Fruit fly (Drosophila melanogaster) whole organism, larva: Measurements from ENCODE around the gene Culd.
A peak's percentile ranks its signal among the peaks of the same experiment; 100 is the strongest.

Source experiments
- noc ChIP-seq: fragments of 200-800 bp; sonication (Bioruptor generic); optimal IDR thresholded peaks from 3 replicates; lab custom pipeline; 2019; ENCODE audit warnings: missing biosample characterization, mild to moderate bottlenecking, missing genetic modification characterization, moderate library complexity

Culd gene

DNA sequence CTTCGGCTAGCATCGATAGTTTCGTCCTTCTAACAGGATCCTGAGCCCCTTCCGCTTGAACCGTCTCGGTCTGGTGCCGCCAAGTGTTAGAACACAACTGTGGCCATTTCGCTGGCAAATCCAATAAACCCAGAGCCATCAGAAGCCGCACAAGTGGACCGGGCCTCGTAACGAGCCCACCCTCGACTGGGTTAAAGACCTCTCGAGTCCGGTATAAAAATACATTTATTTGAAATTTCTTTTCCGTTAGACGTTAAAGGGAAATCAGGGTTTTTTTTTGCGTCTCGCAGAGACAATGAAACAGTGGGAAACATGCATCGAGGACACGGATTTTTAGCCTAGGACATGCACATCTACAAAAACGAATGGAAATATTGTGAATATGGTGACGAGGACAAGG is at the start of gene Culd:
Gene Culd, minus strand, starts transcription at position 101 of the 400 bp plus-strand sequence.
- no peak for TF ChIP-seq noc (tag; lab: Kevin White, UChicago)

- TF ChIP-seq noc (tag; lab: Kevin White, UChicago): no peak
Measured at dm6 chr3L:8405123-8405522, 49.0 kb upstream of the Culd start, which contains the start of the genes Tpt, mkg-p and CG13667. Gene Tpt, minus strand, starts transcription at chr3L:8405277. Gene mkg-p, minus strand, starts transcription at chr3L:8405277. Gene CG13667, plus strand, starts transcription at chr3L:8405454.

- no peak for TF ChIP-seq noc (tag; lab: Kevin White, UChicago)
Measured at dm6 chr3L:8398763-8399445, 42.8 kb upstream of the Culd start.

DNA sequence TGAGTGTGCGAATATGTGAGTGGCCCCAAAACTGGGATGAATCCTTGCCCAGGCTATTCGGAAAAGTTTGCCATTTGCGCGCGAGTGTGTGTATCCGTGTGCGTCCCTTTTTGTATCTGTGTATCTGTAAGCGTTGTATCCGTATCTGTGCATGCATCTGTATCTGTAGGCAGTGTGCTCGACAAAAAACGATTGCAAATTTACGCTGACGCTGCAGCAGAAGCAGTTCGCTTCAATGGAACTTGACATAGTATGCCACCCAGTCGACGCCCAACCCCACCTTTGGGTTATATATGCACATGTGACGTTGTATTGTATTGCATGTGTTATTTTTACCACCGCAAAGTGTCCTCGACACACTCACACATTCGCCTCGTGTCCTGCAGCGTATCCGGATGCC is 40.1 kb upstream of the Culd start:
- TF ChIP-seq noc (tag; lab: Kevin White, UChicago): no peak

DNA sequence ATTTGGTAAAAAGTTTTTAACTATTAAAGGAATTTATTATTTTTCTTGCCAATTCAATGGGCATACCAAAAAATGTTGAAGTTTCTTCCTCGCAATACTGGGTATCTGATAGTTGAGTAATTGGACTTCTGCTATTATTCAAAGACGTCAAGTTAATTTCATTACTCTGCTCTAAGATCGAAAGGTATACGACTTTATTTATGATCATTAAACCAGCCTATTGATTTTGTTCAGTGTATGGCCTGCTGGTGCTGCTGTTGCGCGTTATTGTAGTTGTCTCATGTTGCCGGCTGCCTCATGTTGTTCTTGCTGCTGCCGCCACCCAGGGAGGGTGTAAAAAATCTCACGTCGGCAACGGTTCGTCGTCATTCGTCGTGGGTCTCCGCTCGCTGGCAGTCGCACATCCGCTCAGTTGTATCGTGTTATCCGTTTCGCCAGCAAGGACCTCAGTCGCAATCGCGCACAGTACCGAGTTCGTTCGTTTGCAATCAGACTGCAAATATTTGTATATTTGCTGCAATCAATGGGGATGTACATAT is 39.6 kb upstream of the Culd start, which contains the start of gene CG7120:
Gene CG7120, plus strand, starts transcription at position 371 of the 539 bp plus-strand sequence.
- TF ChIP-seq noc (tag; lab: Kevin White, UChicago): no peak

DNA sequence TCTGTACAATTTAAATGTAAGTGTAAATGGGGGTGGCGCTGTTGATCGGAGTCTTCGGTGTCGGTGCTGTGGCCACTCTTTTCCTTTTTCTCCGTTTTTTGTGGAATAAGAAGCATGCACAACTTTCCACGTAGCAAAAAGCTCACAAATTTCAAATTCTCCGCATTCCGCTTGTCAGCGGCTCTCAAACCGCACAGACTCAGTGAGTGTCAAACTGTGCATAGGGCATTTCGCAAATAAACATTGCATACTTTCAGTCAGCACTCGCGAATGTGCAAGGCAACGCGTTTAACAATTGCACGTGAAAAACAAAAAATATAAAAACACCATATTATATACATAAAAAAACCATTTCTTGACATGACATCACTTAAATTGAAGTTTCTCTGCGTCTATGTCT is 38.8 kb upstream of the Culd start:
- TF ChIP-seq noc (tag; lab: Kevin White, UChicago): no peak

DNA sequence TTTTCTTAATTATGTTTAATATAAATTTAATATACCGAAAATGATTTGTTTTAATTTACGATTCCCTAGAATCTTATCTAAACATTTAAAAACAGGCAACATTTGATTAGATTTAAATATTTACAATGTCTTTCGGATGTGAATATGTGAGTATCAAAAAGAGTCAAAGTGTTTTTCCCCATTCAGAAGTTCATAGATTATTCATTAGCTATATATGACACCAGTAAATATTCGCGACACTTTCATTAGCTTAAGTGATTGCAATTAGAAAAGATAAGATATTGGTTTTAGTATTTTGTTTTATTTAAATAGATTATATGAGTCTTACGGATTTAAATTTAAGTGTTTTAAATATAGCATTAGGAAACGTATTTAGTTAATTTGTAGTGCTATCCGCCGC is 38.0 kb upstream of the Culd start:
- peak; percentile 81 for TF ChIP-seq noc (tag; lab: Kevin White, UChicago)

- no peak for TF ChIP-seq noc (tag; lab: Kevin White, UChicago)
Measured at dm6 chr3L:8393549-8393948, 37.5 kb upstream of the Culd start, which contains the start of gene Jon66Cii. Gene Jon66Cii, minus strand, starts transcription at chr3L:8393649.

dm6 chr3L:8391240-8391639 is 35.1 kb upstream of the Culd start, which contains the start of gene Jon66Ci:
Gene Jon66Ci, plus strand, starts transcription at chr3L:8391540.
- peak; percentile 33 for TF ChIP-seq noc (tag; lab: Kevin White, UChicago)

DNA sequence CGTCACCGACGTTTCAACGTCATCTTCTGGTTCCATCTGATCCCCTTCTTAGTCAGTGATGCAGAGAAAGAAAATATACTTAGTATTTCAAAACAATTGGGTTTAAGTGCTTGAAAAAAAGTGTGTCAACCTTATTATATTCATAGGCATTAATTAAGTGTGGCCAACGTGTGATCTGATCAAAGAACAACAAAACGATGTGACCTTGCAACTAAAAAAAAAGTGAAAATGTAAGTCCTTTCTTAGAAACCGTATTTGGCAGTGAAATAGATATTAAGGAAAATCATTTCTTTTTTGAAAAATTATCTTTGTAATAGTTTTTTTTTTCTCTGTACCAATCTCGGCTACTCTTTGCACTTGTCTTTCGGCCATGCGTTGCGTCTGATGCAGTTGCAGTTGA is 29.0 kb upstream of the Culd start:
- TF ChIP-seq noc (tag; lab: Kevin White, UChicago): no peak

- TF ChIP-seq noc (tag; lab: Kevin White, UChicago): no peak
Measured at dm6 chr3L:8383968-8384367, 27.9 kb upstream of the Culd start.

DNA sequence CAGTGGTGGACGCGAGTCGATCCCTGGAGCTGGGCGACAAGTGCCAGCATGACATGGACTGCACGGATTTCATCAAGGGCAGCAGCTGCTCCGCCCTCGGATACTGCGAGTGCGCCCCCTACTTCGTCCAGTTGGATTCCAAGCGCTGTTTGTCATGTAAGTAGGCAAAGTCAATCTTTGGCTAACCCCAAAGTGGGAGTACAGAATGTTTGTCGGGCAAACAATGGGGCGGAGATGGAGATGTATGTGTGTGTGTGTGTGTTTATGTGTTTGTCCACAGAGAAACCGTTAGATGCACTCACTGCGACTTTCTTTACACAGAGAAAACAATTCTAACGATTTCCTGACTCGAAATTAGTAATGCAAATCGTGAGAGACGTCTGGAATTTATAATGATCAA is 23.1 kb upstream of the Culd start:
- TF ChIP-seq noc (tag; lab: Kevin White, UChicago): no peak

DNA sequence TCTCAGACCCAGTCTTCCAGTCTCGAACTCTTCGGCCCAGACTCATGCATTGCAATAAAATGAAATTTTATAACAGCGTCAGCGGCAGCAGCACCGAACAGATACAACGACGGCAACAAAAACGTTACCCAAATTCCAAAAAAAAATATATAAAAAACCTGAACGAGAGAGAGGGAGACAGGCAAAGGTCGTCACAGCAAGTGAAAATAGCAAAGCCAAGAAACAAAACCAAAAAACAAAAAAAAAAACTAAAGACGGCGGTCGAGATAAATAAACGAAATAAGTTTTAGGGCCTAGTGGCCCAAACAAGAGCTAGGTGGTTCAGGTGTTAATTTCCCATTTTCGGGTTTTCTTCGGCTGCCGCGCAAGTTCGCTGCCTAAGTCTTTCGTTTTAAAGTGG is 18.0 kb upstream of the Culd start:
- no peak for TF ChIP-seq noc (tag; lab: Kevin White, UChicago)

- TF ChIP-seq noc (tag; lab: Kevin White, UChicago): no peak
Measured at dm6 chr3L:8372035-8372434, 15.9 kb upstream of the Culd start, which contains the start of gene ImpE1. Gene ImpE1, plus strand, starts transcription at chr3L:8372405.

DNA sequence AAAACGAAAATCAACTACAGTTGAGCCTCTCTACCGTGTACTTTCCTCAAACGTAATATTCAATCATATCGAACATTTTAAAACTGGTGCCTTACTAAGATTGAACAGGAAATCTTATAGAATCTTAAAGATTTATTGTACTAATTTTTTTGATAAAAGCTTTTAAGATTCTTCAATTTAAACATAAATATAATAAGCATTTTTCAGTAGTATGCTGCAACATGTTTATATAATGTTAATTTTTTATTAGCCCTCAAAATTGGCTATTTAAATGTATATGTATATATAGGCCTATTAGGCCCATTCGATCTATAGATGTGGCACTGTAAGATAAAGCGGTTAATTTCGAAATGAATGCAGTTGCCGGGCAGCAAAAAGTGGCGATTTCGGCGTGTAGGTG is 15.4 kb upstream of the Culd start:
- TF ChIP-seq noc (tag; lab: Kevin White, UChicago): no peak

dm6 chr3L:8370922-8371321 is 14.8 kb upstream of the Culd start:
- TF ChIP-seq noc (tag; lab: Kevin White, UChicago): no peak

DNA sequence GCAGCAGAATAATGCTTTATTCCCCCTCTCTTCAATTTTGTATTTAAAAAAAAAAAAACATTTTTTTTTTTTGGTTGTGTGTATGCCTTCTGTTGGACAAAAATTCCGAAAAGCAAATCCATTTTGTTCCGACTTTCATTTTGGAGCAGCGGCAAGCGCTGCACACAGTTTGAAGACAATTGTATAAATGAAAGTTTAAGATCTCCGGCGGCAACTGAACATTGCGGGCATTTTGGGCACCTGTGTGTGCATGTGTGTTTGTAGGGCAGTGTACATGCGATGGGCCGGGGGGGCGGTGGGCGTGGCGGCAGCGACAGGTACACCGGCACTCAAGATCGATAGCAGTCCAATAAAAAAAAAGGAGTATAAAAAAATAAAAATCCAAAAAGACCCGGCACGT is 13.4 kb upstream of the Culd start:
- no peak for TF ChIP-seq noc (tag; lab: Kevin White, UChicago)
